Fruit fly (Drosophila melanogaster): ENCODE results near the gene shps.
A peak's percentile ranks its signal among the peaks of the same experiment; 100 is the strongest.

The shps gene

DNA sequence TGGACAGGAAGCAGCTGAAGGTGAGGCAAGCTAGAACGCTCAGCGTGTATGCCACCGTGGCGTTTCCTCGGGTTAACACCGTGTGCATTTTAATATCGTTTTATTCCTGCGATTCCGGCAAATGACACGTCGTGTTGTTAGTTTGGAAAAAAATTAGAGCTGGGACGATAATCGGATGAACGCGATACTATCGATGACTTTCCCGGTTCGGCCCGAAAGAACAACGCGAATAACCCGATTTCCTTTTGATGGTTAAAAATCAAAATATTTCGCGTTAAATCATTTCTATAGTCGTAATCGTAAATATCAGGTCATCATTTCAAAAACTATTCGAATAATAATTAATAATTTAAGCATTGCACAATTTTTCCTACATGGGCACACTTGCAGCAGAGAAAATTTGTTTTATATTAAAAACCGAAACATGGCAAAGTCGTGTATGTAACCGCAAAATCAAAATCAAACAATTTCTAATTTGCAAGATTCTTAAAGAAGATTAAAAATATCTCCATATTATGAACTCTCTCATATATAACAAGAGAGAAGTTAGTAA is 49.4 kb upstream of the shps start, which contains the start of gene Spase22-23 (continued):
- TF ChIP-seq CG13624 (GFP tag; optimal IDR thresholded peaks at IDR 0.05) (no peak), unpg (GFP tag; optimal IDR thresholded peaks at IDR 0.05) (no peak), CG1233 (GFP tag; optimal IDR thresholded peaks at IDR 0.05) (no peak), slbo (GFP tag; IDR thresholded peaks at IDR 0.05) (0 out of 2 replicates have a peak, but pooled peaks have one; percentile 19), chinmo (GFP tag; IDR thresholded peaks at IDR 0.05; ENCODE audit: partially characterized antibody) (peak; percentile 95), so (GFP tag; IDR thresholded peaks at IDR 0.05) (no peak), nmo (GFP tag; optimal IDR thresholded peaks at IDR 0.05) (no peak), wek (GFP tag; optimal IDR thresholded peaks at IDR 0.05) (peak; percentile 15), CG10565 (GFP tag; optimal IDR thresholded peaks at IDR 0.05) (no peak), CG42726 (GFP tag; IDR thresholded peaks at IDR 0.05; ENCODE audit: partially characterized antibody) (peak; percentile 94), sna (GFP tag; IDR thresholded peaks at IDR 0.05; ENCODE audit: partially characterized antibody) (peak; percentile 82), pan (optimal IDR thresholded peaks at IDR 0.05) (no peak), pan (GFP tag; optimal IDR thresholded peaks at IDR 0.05 in 1 of 2, IDR thresholded peaks at IDR 0.05 in 1 of 2) (no peak), CG14441 (GFP tag; IDR thresholded peaks at IDR 0.05) (no peak), H15 (GFP tag; IDR thresholded peaks at IDR 0.05) (no peak), Med (GFP tag) (no peak), CG2129 (GFP tag; IDR thresholded peaks at IDR 0.05; ENCODE audit: partially characterized antibody) (peak; percentile 89), ken (GFP tag; IDR thresholded peaks at IDR 0.05) (no peak), CTCF (GFP tag; optimal IDR thresholded peaks at IDR 0.05) (no peak), Bdp1 (GFP tag; optimal IDR thresholded peaks at IDR 0.05) (no peak), ssp (GFP tag; IDR thresholded peaks at IDR 0.05) (no peak), Sin3A (optimal IDR thresholded peaks at IDR 0.05) (peak; percentile 52), NfI (GFP tag; optimal IDR thresholded peaks at IDR 0.05) (no peak), knrl (GFP tag; IDR thresholded peaks at IDR 0.05; ENCODE audit: partially characterized antibody) (peak; percentile 92), CG15479 (GFP tag; optimal IDR thresholded peaks at IDR 0.05) (peak; percentile 4), Myb (GFP tag; optimal IDR thresholded peaks at IDR 0.05) (peak; percentile 51), CG10147 (GFP tag; optimal IDR thresholded peaks at IDR 0.05) (no peak), bbx (GFP tag; IDR thresholded peaks at IDR 0.05; ENCODE audit: partially characterized antibody) (peak; percentile 97), run (tag; optimal IDR thresholded peaks at IDR 0.05) (no peak), CG6791 (GFP tag; IDR thresholded peaks at IDR 0.05; ENCODE audit: partially characterized antibody) (peak; percentile 98), CG2116 (GFP tag; optimal IDR thresholded peaks at IDR 0.05) (peak; percentile 83), gsb-n (tag; optimal IDR thresholded peaks at IDR 0.05) (no peak), Sry-δ (GFP tag; optimal IDR thresholded peaks at IDR 0.05) (peak; percentile 83)

DNA sequence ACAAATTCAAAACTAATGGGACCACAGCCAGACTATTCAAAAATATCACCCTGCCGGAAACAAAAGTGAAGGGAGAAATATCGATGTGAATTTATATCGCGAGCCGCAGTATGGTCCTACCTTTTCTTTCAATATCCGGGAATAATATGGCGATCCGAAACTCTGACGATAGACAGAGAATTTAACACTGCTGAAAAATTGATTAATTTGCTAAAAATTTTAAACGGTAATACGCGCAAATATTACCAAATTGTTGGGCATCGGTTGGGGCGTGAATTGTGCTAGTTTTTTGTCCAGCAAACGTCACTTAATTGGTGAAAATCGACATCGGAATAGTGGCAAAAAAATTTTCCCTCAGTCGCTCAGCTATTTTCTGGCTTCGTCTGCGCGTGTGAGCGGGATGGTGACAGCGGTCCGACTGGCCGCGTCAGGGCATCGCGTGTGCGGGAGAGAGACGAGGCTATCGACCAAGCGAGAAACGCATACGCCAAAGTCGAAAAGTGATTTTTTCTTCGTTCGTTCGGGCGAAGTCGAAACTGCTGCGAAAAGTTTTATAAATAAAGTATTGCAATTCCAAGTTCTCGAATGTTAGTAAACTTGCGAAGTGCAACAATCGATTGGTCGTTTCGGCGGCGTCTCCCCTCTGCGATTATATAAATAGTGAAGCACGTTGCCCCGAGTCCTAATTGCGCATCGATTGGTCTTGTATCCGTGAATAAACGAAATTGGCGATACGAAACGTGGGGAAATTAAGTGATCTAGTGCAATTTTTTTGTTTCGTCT is 48.8 kb upstream of the shps start, which contains the start of gene mask:
mask (plus strand) TSS at position 140 of the 783 bp plus-strand sequence.
- TF ChIP-seq cad (GFP tag; optimal IDR thresholded peaks at IDR 0.05) (no peak), shn (GFP tag; optimal IDR thresholded peaks at IDR 0.05) (peak; percentile 81), Doc2 (GFP tag; IDR thresholded peaks at IDR 0.05) (no peak), az2 (GFP tag; optimal IDR thresholded peaks at IDR 0.05) (peak; percentile 46), lov (optimal IDR thresholded peaks at IDR 0.05) (no peak), lov (GFP tag; IDR thresholded peaks at IDR 0.05) (peak; percentile 91), abd-A (tag; optimal IDR thresholded peaks at IDR 0.05) (no peak), HLHmδ (GFP tag; optimal IDR thresholded peaks at IDR 0.05) (peak; percentile 91), NC2α (GFP tag; optimal IDR thresholded peaks at IDR 0.05) (peak; percentile 38), pita (GFP tag; optimal IDR thresholded peaks at IDR 0.05) (no peak), Oaz (GFP tag; IDR thresholded peaks at IDR 0.05) (peak; percentile 61; the same call in 1 of the 2 replicates), pfk (GFP tag; optimal IDR thresholded peaks at IDR 0.05) (peak; percentile 70), CG2875 (GFP tag; optimal IDR thresholded peaks at IDR 0.05) (peak; percentile 54), sna (GFP tag; IDR thresholded peaks at IDR 0.05; ENCODE audit: partially characterized antibody) (no peak), D (optimal IDR thresholded peaks at IDR 0.05) (no peak), D (GFP tag; optimal IDR thresholded peaks at IDR 0.05) (peak; percentile 63), Dp (GFP tag; optimal IDR thresholded peaks at IDR 0.05) (peak; percentile 46), Lpt (GFP tag; optimal IDR thresholded peaks at IDR 0.05) (no peak), CG2712 (tag; optimal IDR thresholded peaks at IDR 0.05) (peak; percentile 52)

Data from whole organism, embryonic.